Fruit fly (Drosophila melanogaster): ENCODE data around the gene CG6180.

The CG6180 gene

dm6 chr2L:12701498-12701897 lies 6.0 kb upstream of the CG6180 start:
- no peak for TF ChIP-seq CG17801 (GFP tag; optimal IDR thresholded peaks at IDR 0.05; ENCODE audit: partially characterized antibody)

dm6 chr2L:12704418-12704920 lies 3.0 kb upstream of the CG6180 start, which contains the start of the genes CG5776 and spict:
Gene CG5776, minus strand, starts transcription at chr2L:12704451.
Gene spict, plus strand, starts transcription at chr2L:12704725.
- TF ChIP-seq CG17801 (GFP tag; optimal IDR thresholded peaks at IDR 0.05; ENCODE audit: partially characterized antibody), result peak; percentile 81

dm6 chr2L:12705376-12705775 lies 2.1 kb upstream of the CG6180 start:
- no peak for TF ChIP-seq CG17801 (GFP tag; optimal IDR thresholded peaks at IDR 0.05; ENCODE audit: partially characterized antibody)

- no peak for TF ChIP-seq CG17801 (GFP tag; optimal IDR thresholded peaks at IDR 0.05; ENCODE audit: partially characterized antibody)
Observed at dm6 chr2L:12708576-12708975, 1.1 kb downstream of the CG6180 start.

dm6 chr2L:12712255-12712654 lies 4.8 kb downstream of the CG6180 start:
- peak; percentile 17 for TF ChIP-seq CG17801 (GFP tag; optimal IDR thresholded peaks at IDR 0.05; ENCODE audit: partially characterized antibody)

dm6 chr2L:12712852-12713251 lies 5.4 kb downstream of the CG6180 start, which contains the start of gene CG5787:
Gene CG5787, minus strand, starts transcription at chr2L:12712952.
- no peak for TF ChIP-seq CG17801 (GFP tag; optimal IDR thresholded peaks at IDR 0.05; ENCODE audit: partially characterized antibody)

dm6 chr2L:12718437-12719376 lies 11.2 kb downstream of the CG6180 start, which contains the start of gene MRP:
Gene MRP, plus strand, starts transcription at chr2L:12719045.
- no peak for TF ChIP-seq CG17801 (GFP tag; optimal IDR thresholded peaks at IDR 0.05; ENCODE audit: partially characterized antibody)

dm6 chr2L:12719712-12720429 lies 12.4 kb downstream of the CG6180 start:
- no peak for TF ChIP-seq CG17801 (GFP tag; optimal IDR thresholded peaks at IDR 0.05; ENCODE audit: partially characterized antibody)

dm6 chr2L:12720430-12721396 lies 13.3 kb downstream of the CG6180 start:
- no peak for TF ChIP-seq CG17801 (GFP tag; optimal IDR thresholded peaks at IDR 0.05; ENCODE audit: partially characterized antibody)

- peak; percentile 95 for TF ChIP-seq CG17801 (GFP tag; optimal IDR thresholded peaks at IDR 0.05; ENCODE audit: partially characterized antibody)
Observed at dm6 chr2L:12721794-12722315, 14.4 kb downstream of the CG6180 start, which contains the start of gene Pih1D1. Gene Pih1D1, minus strand, starts transcription at chr2L:12721843.

dm6 chr2L:12750060-12750459 lies 42.6 kb downstream of the CG6180 start:
- TF ChIP-seq CG17801 (GFP tag; optimal IDR thresholded peaks at IDR 0.05; ENCODE audit: partially characterized antibody), result no peak

dm6 chr2L:12756417-12756816 lies 49.0 kb downstream of the CG6180 start:
- no peak for TF ChIP-seq CG17801 (GFP tag; optimal IDR thresholded peaks at IDR 0.05; ENCODE audit: partially characterized antibody)

All from ovary, adult (tissue).